Fruit fly (Drosophila melanogaster) whole organism, adult: ENCODE measurements around the gene CG14605.

Experiments used
- CG11617 ChIP-seq: fragments of 200-800 bp; sonication (Bioruptor generic); optimal IDR thresholded peaks from 2 replicates; lab custom pipeline; 2017; ENCODE audit warnings: mild to moderate bottlenecking, missing biosample characterization, missing genetic modification reagents, missing genetic modification characterization
- CG12768 ChIP-seq: fragments of 200-800 bp; sonication (Bioruptor generic); optimal IDR thresholded peaks from 2 replicates; lab custom pipeline; 2017; ENCODE audit warnings: missing biosample characterization, missing genetic modification characterization, mild to moderate bottlenecking, moderate library complexity, missing genetic modification reagents
- CG1620 ChIP-seq: fragments of 200-800 bp; sonication (Bioruptor generic); optimal IDR thresholded peaks from 2 replicates; lab custom pipeline; 2016; ENCODE audit warnings: missing biosample characterization, missing genetic modification characterization
- CG7045 ChIP-seq: fragments of 200-800 bp; sonication (Bioruptor generic); optimal IDR thresholded peaks from 2 replicates; lab custom pipeline; 2017; ENCODE audit warnings: missing biosample characterization, mild to moderate bottlenecking, missing genetic modification characterization
- Crg-1 ChIP-seq: fragments of 200-800 bp; sonication (Bioruptor generic); optimal IDR thresholded peaks from 2 replicates; lab custom pipeline; 2016; ENCODE audit warnings: missing biosample characterization, missing genetic modification characterization
- cnc ChIP-seq, 2 experiments: fragments of >200 bp; optimal IDR thresholded peaks; 2 replicates each; lab custom pipeline; 2017
- tj ChIP-seq: fragments of 200-800 bp; sonication (Bioruptor generic); optimal IDR thresholded peaks from 3 replicates; lab custom pipeline; 2017; ENCODE audit warnings: missing biosample characterization, mild to moderate bottlenecking, missing genetic modification characterization, moderate library complexity

dm6 chr3R:7259554-7259953 lies 40.0 kb upstream of the CG14605 start:
- TF ChIP-seq CG7045 (GFP tag; lab: Kevin White, UChicago) (no peak), Crg-1 (GFP tag; lab: Kevin White, UChicago) (no peak), cnc (optimal IDR thresholded peaks at IDR 0.05; lab: Kevin White, UChicago) (no peak), CG1620 (GFP tag; lab: Kevin White, UChicago) (no peak), CG11617 (GFP tag; lab: Kevin White, UChicago) (no peak), CG12768 (no peak), tj (GFP tag; lab: Kevin White, UChicago) (no peak)
